Fruit fly (Drosophila melanogaster) whole organism, embryonic: ENCODE data around the gene CG34325.

Experiments
- Abd-B ChIP-seq: fragments of 200-800 bp; sonication (Bioruptor generic); optimal IDR thresholded peaks from 2 replicates; lab custom pipeline; 2018; ENCODE audit warnings: missing biosample characterization, mild to moderate bottlenecking, missing genetic modification characterization, moderate library complexity
- Aef1 ChIP-seq: fragments of 200-800 bp; sonication (Bioruptor generic); IDR thresholded peaks from 3 replicates; pipeline ENCODE4 v1.3.6; 2022; ENCODE audit warnings: missing biosample characterization, missing genetic modification characterization
- Atf-2 ChIP-seq: fragments of 200-800 bp; sonication (Bioruptor generic); optimal IDR thresholded peaks from 2 replicates; lab custom pipeline; 2016; ENCODE audit warnings: missing biosample characterization, missing genetic modification characterization
- BEAF-32 ChIP-seq: fragments of 200-800 bp; sonication (Bioruptor generic); optimal IDR thresholded peaks from 3 replicates; lab custom pipeline; 2017; ENCODE audit warnings: missing biosample characterization, missing genetic modification characterization, mild to moderate bottlenecking, moderate library complexity, missing genetic modification reagents
- CG10274 ChIP-seq: fragments of 200-800 bp; sonication (Bioruptor generic); optimal IDR thresholded peaks from 3 replicates; lab custom pipeline; 2017; ENCODE audit warnings: missing biosample characterization, mild to moderate bottlenecking, missing genetic modification characterization
- CG10321 ChIP-seq: fragments of 200-800 bp; sonication (Bioruptor generic); IDR thresholded peaks from 2 replicates; pipeline ENCODE4 v1.3.6; 2022; ENCODE audit warnings: missing biosample characterization, missing genetic modification characterization
- CG10366 ChIP-seq: fragments of 200-800 bp; sonication (Bioruptor generic); IDR thresholded peaks from 2 replicates; pipeline ENCODE4 v1.3.6; 2022; ENCODE audit warnings: missing biosample characterization, missing genetic modification characterization
- CG11695 ChIP-seq: fragments of 200-800 bp; sonication (Bioruptor generic); IDR thresholded peaks from 3 replicates; pipeline ENCODE4 v1.3.6; 2022; ENCODE audit warnings: missing biosample characterization, missing genetic modification characterization
- CG14965 ChIP-seq: fragments of 200-800 bp; sonication (Bioruptor generic); optimal IDR thresholded peaks from 2 replicates; lab custom pipeline; 2016; ENCODE audit warnings: missing biosample characterization, missing genetic modification characterization, borderline replicate concordance
- CG15073 ChIP-seq: fragments of 200-800 bp; sonication (Bioruptor generic); optimal IDR thresholded peaks from 2 replicates; lab custom pipeline; 2016; ENCODE audit warnings: missing biosample characterization, missing genetic modification characterization
- CG15269 ChIP-seq: fragments of 200-800 bp; sonication (Bioruptor generic); optimal IDR thresholded peaks from 2 replicates; lab custom pipeline; 2018; ENCODE audit warnings: missing biosample characterization, mild to moderate bottlenecking, missing genetic modification characterization, moderate library complexity
- CG18476 ChIP-seq: fragments of 200-800 bp; sonication (Bioruptor generic); optimal IDR thresholded peaks from 2 replicates; lab custom pipeline; 2016; ENCODE audit warnings: missing biosample characterization, mild to moderate bottlenecking, missing genetic modification characterization
- CG2199 ChIP-seq: fragments of 200-800 bp; sonication (Bioruptor generic); IDR thresholded peaks from 3 replicates; pipeline ENCODE4 v1.3.6; 2022; ENCODE audit warnings: missing biosample characterization, missing genetic modification characterization
- CG2202 ChIP-seq: fragments of 200-800 bp; sonication (Bioruptor generic); optimal IDR thresholded peaks from 2 replicates; lab custom pipeline; 2018; ENCODE audit warnings: missing biosample characterization, mild to moderate bottlenecking, missing genetic modification characterization
- CG34376 ChIP-seq: fragments of 200-800 bp; sonication (Bioruptor generic); optimal IDR thresholded peaks from 2 replicates; lab custom pipeline; 2018; ENCODE audit warnings: missing biosample characterization, mild to moderate bottlenecking, missing genetic modification characterization
- CG4282 ChIP-seq: fragments of 200-800 bp; sonication (Bioruptor generic); optimal IDR thresholded peaks from 2 replicates; lab custom pipeline; 2016; ENCODE audit warnings: missing biosample characterization, missing genetic modification characterization
- CG7357 ChIP-seq: fragments of 200-800 bp; sonication (Bioruptor generic); IDR thresholded peaks from 3 replicates; pipeline ENCODE4 v1.3.6; 2022; ENCODE audit warnings: missing biosample characterization, missing genetic modification characterization
- CG7745 ChIP-seq: fragments of 200-800 bp; sonication (Bioruptor generic); optimal IDR thresholded peaks from 2 replicates; lab custom pipeline; 2018; ENCODE audit warnings: missing biosample characterization, mild to moderate bottlenecking, missing genetic modification characterization, moderate library complexity
- CG8290 ChIP-seq, 3 experiments: fragments of 200-800 bp; sonication (Bioruptor generic); optimal IDR thresholded peaks; 2 replicates each; lab custom pipeline; 2016 to 2019; ENCODE audit warnings: missing biosample characterization in 3 of 3, missing genetic modification characterization in 3 of 3, mild to moderate bottlenecking in 2 of 3, moderate library complexity in 1 of 3
- CG8359 ChIP-seq: fragments of 200-800 bp; sonication (Bioruptor generic); optimal IDR thresholded peaks from 2 replicates; lab custom pipeline; 2017; ENCODE audit warnings: missing biosample characterization, mild to moderate bottlenecking, missing genetic modification characterization, borderline replicate concordance
- CG8924 ChIP-seq: fragments of 200-800 bp; optimal IDR thresholded peaks from 3 replicates; lab custom pipeline; 2019; ENCODE audit warnings: missing biosample characterization, mild to moderate bottlenecking, missing genetic modification characterization, moderate library complexity
- CTCF ChIP-seq: fragments of 200-800 bp; sonication (Bioruptor generic); optimal IDR thresholded peaks from 2 replicates; lab custom pipeline; 2017; ENCODE audit warnings: missing biosample characterization, mild to moderate bottlenecking, missing genetic modification characterization, moderate library complexity
- Dad ChIP-seq: fragments of 200-800 bp; sonication (Bioruptor generic); optimal IDR thresholded peaks from 3 replicates; lab custom pipeline; 2016; ENCODE audit warnings: missing biosample characterization, missing genetic modification characterization
- Dip3 ChIP-seq: fragments of 200-800 bp; sonication (Bioruptor generic); optimal IDR thresholded peaks from 3 replicates; lab custom pipeline; 2016; ENCODE audit warnings: missing biosample characterization, missing genetic modification characterization
- Dp ChIP-seq: fragments of 200-800 bp; sonication (Bioruptor generic); optimal IDR thresholded peaks from 2 replicates; lab custom pipeline; 2018; ENCODE audit warnings: missing biosample characterization, mild to moderate bottlenecking, missing genetic modification characterization, moderate library complexity
- Ets65A ChIP-seq: fragments of 200-800 bp; sonication (Bioruptor generic); peaks from one replicate; lab custom pipeline; 2016; ENCODE audit warnings: missing biosample characterization, missing genetic modification characterization
- Fer3 ChIP-seq: fragments of 200-800 bp; sonication (Bioruptor generic); optimal IDR thresholded peaks from 2 replicates; lab custom pipeline; 2018; ENCODE audit warnings: missing biosample characterization, mild to moderate bottlenecking, missing genetic modification characterization, moderate library complexity
- HLHmδ ChIP-seq: fragments of 200-800 bp; sonication (Bioruptor generic); optimal IDR thresholded peaks from 2 replicates; lab custom pipeline; 2018; ENCODE audit warnings: missing biosample characterization, mild to moderate bottlenecking, missing genetic modification characterization, moderate library complexity
- NC2α ChIP-seq: fragments of 200-800 bp; sonication (Bioruptor generic); optimal IDR thresholded peaks from 2 replicates; lab custom pipeline; 2016; ENCODE audit warnings: missing biosample characterization, missing genetic modification characterization
- Nf-YC ChIP-seq: fragments of 200-800 bp; optimal IDR thresholded peaks from 3 replicates; lab custom pipeline; 2019; ENCODE audit warnings: missing biosample characterization, mild to moderate bottlenecking, missing genetic modification characterization, moderate library complexity
- Rfx ChIP-seq: fragments of 200-800 bp; sonication (Bioruptor generic); IDR thresholded peaks from 2 replicates; pipeline ENCODE4 v1.3.6; 2022; ENCODE audit warnings: missing biosample characterization, missing genetic modification characterization
- Side ChIP-seq: fragments of 200-800 bp; sonication (Bioruptor generic); optimal IDR thresholded peaks from 2 replicates; lab custom pipeline; 2016; ENCODE audit warnings: missing biosample characterization, missing genetic modification characterization
- Stat92E ChIP-seq, 3 experiments: fragments of >200 bp in 2 of 3; fragments of 200-800 bp in 1 of 3; sonication (Bioruptor generic) in 1 of 3; optimal IDR thresholded peaks; 2 replicates each; lab custom pipeline; 2017 to 2019; ENCODE audit warnings: missing biosample characterization in 3 of 3, missing genetic modification characterization in 3 of 3, mild to moderate bottlenecking in 1 of 3, moderate library complexity in 1 of 3
- TFAM ChIP-seq: fragments of 200-800 bp; sonication (Bioruptor generic); optimal IDR thresholded peaks from 2 replicates; lab custom pipeline; 2017; ENCODE audit warnings: missing biosample characterization, missing genetic modification characterization, inconsistent platforms
- Vsx1 ChIP-seq: fragments of 200-800 bp; sonication (Bioruptor generic); optimal IDR thresholded peaks from 2 replicates; lab custom pipeline; 2017; ENCODE audit warnings: missing biosample characterization, mild to moderate bottlenecking, missing genetic modification characterization, missing genetic modification reagents
- cad ChIP-seq: fragments of >200 bp; optimal IDR thresholded peaks from 2 replicates; lab custom pipeline; 2017; ENCODE audit warnings: missing biosample characterization, missing genetic modification characterization
- cato ChIP-seq: fragments of 200-800 bp; sonication (Bioruptor generic); optimal IDR thresholded peaks from 2 replicates; lab custom pipeline; 2016; ENCODE audit warnings: missing biosample characterization, missing genetic modification characterization, borderline replicate concordance
- cg ChIP-seq: fragments of 200-800 bp; sonication (Bioruptor generic); optimal IDR thresholded peaks from 3 replicates; lab custom pipeline; 2019; ENCODE audit warnings: missing biosample characterization, mild to moderate bottlenecking, missing genetic modification characterization, moderate library complexity
- crol ChIP-seq: fragments of 200-800 bp; sonication (Bioruptor generic); IDR thresholded peaks from 2 replicates; pipeline ENCODE4 v1.3.6; 2022; ENCODE audit warnings: missing biosample characterization, missing genetic modification characterization
- da ChIP-seq: fragments of 200-800 bp; sonication (Bioruptor generic); optimal IDR thresholded peaks from 2 replicates; lab custom pipeline; 2016; ENCODE audit warnings: missing biosample characterization, missing genetic modification characterization
- exex ChIP-seq: fragments of 200-800 bp; sonication (Bioruptor generic); optimal IDR thresholded peaks from 4 replicates; lab custom pipeline; 2018; ENCODE audit warnings: missing biosample characterization, mild to moderate bottlenecking, missing genetic modification characterization, moderate library complexity
- lab ChIP-seq: fragments of 200-800 bp; sonication (Bioruptor generic); optimal IDR thresholded peaks from 3 replicates; lab custom pipeline; 2017; ENCODE audit warnings: missing biosample characterization, missing genetic modification characterization, mild to moderate bottlenecking, moderate library complexity, missing genetic modification reagents
- mirr ChIP-seq: fragments of 200-800 bp; sonication (Bioruptor generic); optimal IDR thresholded peaks from 3 replicates; lab custom pipeline; 2018; ENCODE audit warnings: missing biosample characterization, mild to moderate bottlenecking, missing genetic modification characterization
- pfk ChIP-seq: fragments of 200-800 bp; sonication (Bioruptor generic); optimal IDR thresholded peaks from 2 replicates; lab custom pipeline; 2018; ENCODE audit warnings: missing biosample characterization, mild to moderate bottlenecking, missing genetic modification characterization, moderate library complexity
- sima ChIP-seq: fragments of 200-800 bp; sonication (Bioruptor generic); optimal IDR thresholded peaks from 2 replicates; lab custom pipeline; 2016; ENCODE audit warnings: missing biosample characterization, missing genetic modification characterization
- slou ChIP-seq: fragments of 200-800 bp; sonication (Bioruptor generic); optimal IDR thresholded peaks from 3 replicates; lab custom pipeline; 2016; ENCODE audit warnings: missing biosample characterization, missing genetic modification characterization
- sug ChIP-seq: fragments of 200-800 bp; optimal IDR thresholded peaks from 2 replicates; lab custom pipeline; 2019; ENCODE audit warnings: missing biosample characterization, mild to moderate bottlenecking, missing genetic modification characterization, moderate library complexity
- toy ChIP-seq: fragments of 200-800 bp; sonication (Bioruptor generic); IDR thresholded peaks from 2 replicates; pipeline ENCODE4 v1.3.6; 2022; ENCODE audit warnings: missing biosample characterization, missing genetic modification characterization
- twi ChIP-seq: fragments of 200-800 bp; optimal IDR thresholded peaks from 2 replicates; lab custom pipeline; 2019; ENCODE audit warnings: missing biosample characterization, mild to moderate bottlenecking, missing genetic modification characterization, moderate library complexity
- vfl ChIP-seq: fragments of 200-800 bp; sonication (Bioruptor generic); optimal IDR thresholded peaks from 2 replicates; lab custom pipeline; 2016; ENCODE audit warnings: missing biosample characterization, missing genetic modification characterization
- zfh1 ChIP-seq: fragments of 200-800 bp; sonication (Bioruptor generic); IDR thresholded peaks from 3 replicates; pipeline ENCODE4 v1.3.6; 2022; ENCODE audit warnings: missing biosample characterization, missing genetic modification characterization

CG34325 gene

DNA sequence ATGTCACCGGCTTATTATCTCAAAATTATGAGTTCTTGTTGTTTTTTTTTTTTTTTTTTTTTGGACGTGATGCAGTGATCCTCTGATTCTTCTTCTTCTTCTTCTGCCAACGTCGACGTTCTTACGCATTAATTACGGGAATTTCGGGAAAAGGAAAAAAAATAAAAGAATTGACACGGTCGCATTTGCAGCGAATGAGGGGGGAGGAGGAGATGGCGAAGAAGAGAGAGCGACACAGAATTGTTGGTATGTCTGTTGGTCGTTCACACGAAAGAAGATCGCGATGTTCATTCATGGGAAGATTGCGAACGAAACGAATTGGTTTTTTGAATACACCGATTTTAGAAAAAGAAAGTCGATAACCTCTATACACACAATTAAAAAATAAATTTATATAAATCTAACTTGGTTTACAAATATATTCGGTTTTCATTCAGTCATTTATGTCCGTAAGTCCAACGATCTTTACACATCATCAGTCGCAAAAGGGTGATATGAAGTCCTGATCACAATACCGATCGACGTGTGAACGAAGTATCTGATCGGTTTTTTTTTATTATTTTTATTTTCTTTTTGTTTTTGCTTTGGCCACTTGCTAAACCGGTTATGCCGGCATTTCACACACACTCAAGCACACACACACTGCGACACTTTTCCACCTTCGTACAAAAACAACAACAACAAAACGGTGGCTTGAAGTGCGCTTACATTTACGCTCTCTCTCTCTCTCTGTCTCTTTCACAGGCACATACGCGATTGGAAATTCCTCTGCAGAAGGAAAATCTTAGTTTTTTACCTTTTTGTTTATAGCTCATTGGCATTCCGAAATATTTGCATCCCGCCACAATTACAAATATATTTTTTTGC lies 29.7 kb upstream of the CG34325 start (continued):
- TF ChIP-seq Abd-B = peak; percentile 50
- peak; percentile 63 for TF ChIP-seq CG11695
- peak; percentile 51 for TF ChIP-seq twi (tag; lab: Kevin White, UChicago)
- peak; percentile 75 for TF ChIP-seq zfh1 (GFP tag; lab: Robert Waterston, UW)
- peak; percentile 81 for TF ChIP-seq CG15269 (tag; lab: Kevin White, UChicago)
- TF ChIP-seq HLHmδ (GFP tag; lab: Kevin White, UChicago) = no peak
- no peak for TF ChIP-seq Aef1 (GFP tag; lab: Robert Waterston, UW)
- no peak for TF ChIP-seq NC2α
- no peak for TF ChIP-seq BEAF-32 (GFP tag; lab: Kevin White, UChicago)
- peak; percentile 70 for TF ChIP-seq Rfx (GFP tag; lab: Robert Waterston, UW)
- no peak for TF ChIP-seq CG14965 (GFP tag; lab: Kevin White, UChicago)
- TF ChIP-seq CG8359 (GFP tag; lab: Kevin White, UChicago) = peak; percentile 47
- no peak for TF ChIP-seq cad
- TF ChIP-seq CG10366 (GFP tag; lab: Robert Waterston, UW) = peak; percentile 39
- TF ChIP-seq CG10274 (GFP tag; lab: Kevin White, UChicago) = peak; percentile 29
- no peak for TF ChIP-seq TFAM
- peak; percentile 80 for TF ChIP-seq cg (GFP tag; lab: Kevin White, UChicago)
- no peak for TF ChIP-seq Side
- TF ChIP-seq slou = peak; percentile 18
- TF ChIP-seq vfl (GFP tag; lab: Kevin White, UChicago) = no peak
- no peak for TF ChIP-seq Dp (GFP tag; lab: Kevin White, UChicago)
- TF ChIP-seq CG2202 (tag; lab: Kevin White, UChicago) = peak; percentile 35
- TF ChIP-seq CG7745 = no peak
- TF ChIP-seq Stat92E (GFP tag; optimal IDR thresholded peaks at IDR 0.05; lab: Kevin White, UChicago) = no peak
- no peak for TF ChIP-seq toy (GFP tag; lab: Robert Waterston, UW)
- TF ChIP-seq Ets65A = peak; percentile 90
- peak; percentile 53 for TF ChIP-seq CG18476
- no peak for TF ChIP-seq Dad (GFP tag; lab: Kevin White, UChicago)
- no peak for TF ChIP-seq sima
- no peak for TF ChIP-seq CG15073
- no peak for TF ChIP-seq CG10321 (GFP tag; lab: Robert Waterston, UW)
- no peak for TF ChIP-seq da (GFP tag; lab: Kevin White, UChicago)
- TF ChIP-seq CTCF (GFP tag; lab: Kevin White, UChicago) = no peak
- TF ChIP-seq Dip3 (GFP tag; lab: Kevin White, UChicago) = no peak
- TF ChIP-seq Fer3 (tag; lab: Kevin White, UChicago) = peak; percentile 64
- TF ChIP-seq pfk (GFP tag; lab: Kevin White, UChicago) = no peak

- TF ChIP-seq CG7357 (GFP tag; lab: Robert Waterston, UW) = no peak
- TF ChIP-seq CG34376 (GFP tag; lab: Kevin White, UChicago) = peak; percentile 64
- no peak for TF ChIP-seq CG8924 (tag; lab: Kevin White, UChicago)
- TF ChIP-seq sug (tag; lab: Kevin White, UChicago) = peak; percentile 68
- peak; percentile 46 for TF ChIP-seq Nf-YC (tag; lab: Kevin White, UChicago)
- no peak for TF ChIP-seq slou
- peak; percentile 51 for TF ChIP-seq crol
- peak; percentile 80 for TF ChIP-seq exex (tag; lab: Kevin White, UChicago)
- no peak for TF ChIP-seq CG4282 (GFP tag; lab: Kevin White, UChicago)
- TF ChIP-seq Atf-2 = no peak
- 0 out of 3 replicates have a peak, but pooled peaks have one; percentile 17 for TF ChIP-seq CG2199 (GFP tag; lab: Robert Waterston, UW)
- peak; percentile 3 for TF ChIP-seq lab
- peak; percentile 25 for TF ChIP-seq Vsx1 (GFP tag; lab: Kevin White, UChicago)
- no peak for TF ChIP-seq cato
- no peak for TF ChIP-seq CG8290 (GFP tag; optimal IDR thresholded peaks at IDR 0.05; lab: Kevin White, UChicago)
- peak in 1 of 2 experiments; percentile 4 for TF ChIP-seq CG8290 (tag; optimal IDR thresholded peaks at IDR 0.05; lab: Kevin White, UChicago)
- TF ChIP-seq mirr = peak; percentile 20
These were observed 28.1 kb upstream of the CG34325 start for dm6 chrX:16749324-16749723.
